Worm (Caenorhabditis elegans): ENCODE measurements around the gene C33B4.4.

C33B4.4 gene

ce11 chrII:11424032-11424431 lies 40.8 kb upstream of the C33B4.4 start:
- TF ChIP-seq odd-2 (tag; optimal IDR thresholded peaks at IDR 0.05) (no peak), gmeb-2 (tag; optimal IDR thresholded peaks at IDR 0.05) (no peak), ztf-16 (tag; optimal IDR thresholded peaks at IDR 0.05) (no peak), ceh-9 (tag; optimal IDR thresholded peaks at IDR 0.05) (no peak), madf-2 (tag; optimal IDR thresholded peaks at IDR 0.05) (no peak), ceh-6 (GFP tag; optimal IDR thresholded peaks at IDR 0.05) (no peak), unc-55 (GFP tag; optimal IDR thresholded peaks at IDR 0.05) (no peak), ahr-1 (tag; optimal IDR thresholded peaks at IDR 0.05) (no peak), ceh-14 (tag; optimal IDR thresholded peaks at IDR 0.05) (no peak), pha-2 (tag; optimal IDR thresholded peaks at IDR 0.05) (no peak), unc-86 (tag; optimal IDR thresholded peaks at IDR 0.05) (no peak), ama-1 (optimal IDR thresholded peaks at IDR 0.05) (no peak)

ce11 chrII:11418476-11418875 lies 35.2 kb upstream of the C33B4.4 start:
- TF ChIP-seq K02D7.2 (tag; optimal IDR thresholded peaks at IDR 0.05): no peak
- no peak for TF ChIP-seq dve-1 (tag; optimal IDR thresholded peaks at IDR 0.05)
- no peak for TF ChIP-seq Y22D7AL.16 (tag; optimal IDR thresholded peaks at IDR 0.05)
- no peak for TF ChIP-seq pqm-1 (tag; optimal IDR thresholded peaks at IDR 0.05)
- no peak for TF ChIP-seq mec-3 (tag; optimal IDR thresholded peaks at IDR 0.05; ENCODE audit: borderline replicate concordance)
- no peak for TF ChIP-seq ceh-30 (tag; optimal IDR thresholded peaks at IDR 0.05)
- TF ChIP-seq ceh-2 (tag; optimal IDR thresholded peaks at IDR 0.05): no peak
- no peak for TF ChIP-seq ceh-45 (GFP tag; IDR thresholded peaks at IDR 0.05)
- TF ChIP-seq fax-1 (tag; optimal IDR thresholded peaks at IDR 0.05): no peak
- no peak for TF ChIP-seq tbx-2 (tag; optimal IDR thresholded peaks at IDR 0.05)
- no peak for TF ChIP-seq pat-9 (tag; optimal IDR thresholded peaks at IDR 0.05)
- TF ChIP-seq C38D4.7 (GFP tag; optimal IDR thresholded peaks at IDR 0.05): no peak
- TF ChIP-seq ama-1 (optimal IDR thresholded peaks at IDR 0.05): no peak
- TF ChIP-seq ttx-3 (tag; optimal IDR thresholded peaks at IDR 0.05): no peak
- TF ChIP-seq fkh-10 (GFP tag; optimal IDR thresholded peaks at IDR 0.05): no peak

ce11 chrII:11417999-11418398 lies 34.8 kb upstream of the C33B4.4 start, which contains the start of gene C05D12.2:
Gene C05D12.2 (plus strand): TSS chrII:11418299.
- TF ChIP-seq ceh-14 (tag; optimal IDR thresholded peaks at IDR 0.05) (no peak), ceh-45 (GFP tag; IDR thresholded peaks at IDR 0.05) (no peak), unc-55 (GFP tag; optimal IDR thresholded peaks at IDR 0.05) (no peak), K02D7.2 (tag; optimal IDR thresholded peaks at IDR 0.05) (no peak), ceh-9 (tag; optimal IDR thresholded peaks at IDR 0.05) (no peak), C08G9.2 (tag; optimal IDR thresholded peaks at IDR 0.05) (no peak)

ce11 chrII:11415672-11416071 lies 32.4 kb upstream of the C33B4.4 start, which contains the start of gene C05D12.1:
Gene C05D12.1 (minus strand): TSS chrII:11415772.
- TF ChIP-seq pag-3 (tag; optimal IDR thresholded peaks at IDR 0.05; ENCODE audit: borderline replicate concordance) (no peak), ama-1 (optimal IDR thresholded peaks at IDR 0.05) (no peak), F13H6.1 (tag; optimal IDR thresholded peaks at IDR 0.05) (no peak)

ce11 chrII:11409678-11410133 lies 26.5 kb upstream of the C33B4.4 start, which contains the start of gene C05D12.7:
Gene C05D12.7 (plus strand): TSS chrII:11410083.
- TF ChIP-seq ceh-14 (tag; optimal IDR thresholded peaks at IDR 0.05) (no peak), unc-42 (tag; optimal IDR thresholded peaks at IDR 0.05) (peak; percentile 57), fax-1 (tag; optimal IDR thresholded peaks at IDR 0.05) (no peak)

ce11 chrII:11400386-11400785 lies 17.1 kb upstream of the C33B4.4 start:
- TF ChIP-seq npax-4 (tag; optimal IDR thresholded peaks at IDR 0.05): no peak
- TF ChIP-seq unc-55 (GFP tag; optimal IDR thresholded peaks at IDR 0.05): no peak
- TF ChIP-seq gmeb-2 (tag; optimal IDR thresholded peaks at IDR 0.05): no peak
- no peak for TF ChIP-seq ceh-22 (tag; optimal IDR thresholded peaks at IDR 0.05)
- no peak for TF ChIP-seq fax-1 (tag; optimal IDR thresholded peaks at IDR 0.05)
- no peak for TF ChIP-seq rnt-1 (tag; optimal IDR thresholded peaks at IDR 0.05)
- no peak for TF ChIP-seq ets-4 (tag; optimal IDR thresholded peaks at IDR 0.05)
- no peak for TF ChIP-seq ceh-2 (tag; optimal IDR thresholded peaks at IDR 0.05)
- TF ChIP-seq tbx-7 (tag; optimal IDR thresholded peaks at IDR 0.05): no peak
- TF ChIP-seq pha-2 (tag; optimal IDR thresholded peaks at IDR 0.05): no peak
- TF ChIP-seq eyg-1 (tag; optimal IDR thresholded peaks at IDR 0.05): no peak
- TF ChIP-seq lin-11 (tag; optimal IDR thresholded peaks at IDR 0.05): no peak
- no peak for TF ChIP-seq zip-5 (tag; optimal IDR thresholded peaks at IDR 0.05)
- TF ChIP-seq ceh-6 (GFP tag; optimal IDR thresholded peaks at IDR 0.05): no peak
- no peak for TF ChIP-seq hlh-13 (GFP tag; optimal IDR thresholded peaks at IDR 0.05)
- TF ChIP-seq Y22D7AL.16 (tag; optimal IDR thresholded peaks at IDR 0.05): no peak
